Worm (Caenorhabditis elegans) whole organism, L3 larva: ENCODE data around the gene par-2.

Source experiments
- ama-1 ChIP-seq: fragments of 150-350 bp; optimal IDR thresholded peaks from 2 replicates; lab custom pipeline; 2018
- ceh-16 ChIP-seq: sonication (generic microtip); optimal IDR thresholded peaks from 2 replicates; lab custom pipeline; 2017; ENCODE audit warnings: missing biosample characterization, missing genetic modification characterization
- ceh-28 ChIP-seq: fragments of 150-350 bp; optimal IDR thresholded peaks from 2 replicates; lab custom pipeline; 2014; ENCODE audit warnings: missing biosample characterization, missing genetic modification reagents, missing genetic modification characterization
- ceh-82 ChIP-seq: fragments of 150-350 bp; optimal IDR thresholded peaks from 2 replicates; lab custom pipeline; 2014; ENCODE audit warnings: missing biosample characterization, missing genetic modification characterization
- ceh-9 ChIP-seq: sonication (generic microtip); optimal IDR thresholded peaks from 2 replicates; lab custom pipeline; 2018; ENCODE audit warnings: missing biosample characterization, missing genetic modification characterization
- elt-2 ChIP-seq: sonication (generic microtip); optimal IDR thresholded peaks from 2 replicates; lab custom pipeline; 2016; ENCODE audit warnings: missing genetic modification reagents, mild to moderate bottlenecking, missing genetic modification characterization, missing compliant biosample characterization
- elt-3 ChIP-seq, 3 experiments: fragments of 150-350 bp in 1 of 3; sonication (generic microtip) in 2 of 3; optimal IDR thresholded peaks; 2 replicates in 2 of 3; 4 replicates in 1 of 3; lab custom pipeline; 2014 to 2017; ENCODE audit warnings: missing biosample characterization in 3 of 3, missing genetic modification characterization in 3 of 3
- fos-1 ChIP-seq: fragments of 150-350 bp; optimal IDR thresholded peaks from 2 replicates; lab custom pipeline; 2014; ENCODE audit warnings: missing biosample characterization, missing genetic modification characterization
- hmg-11 ChIP-seq: sonication (generic microtip); optimal IDR thresholded peaks from 2 replicates; lab custom pipeline; 2016; ENCODE audit warnings: missing genetic modification characterization, missing compliant biosample characterization
- lin-15B ChIP-seq: fragments of 150-350 bp; optimal IDR thresholded peaks from 2 replicates; lab custom pipeline; 2014; ENCODE audit warnings: missing biosample characterization, missing genetic modification characterization
- lin-39 ChIP-seq: fragments of 150-350 bp; optimal IDR thresholded peaks from 2 replicates; lab custom pipeline; 2018; ENCODE audit warnings: missing biosample characterization, missing genetic modification reagents, missing genetic modification characterization
- lsy-12 ChIP-seq: sonication (generic microtip); optimal IDR thresholded peaks from 2 replicates; lab custom pipeline; 2016; ENCODE audit warnings: mild to moderate bottlenecking, missing genetic modification characterization, missing compliant biosample characterization
- mdl-1 ChIP-seq: fragments of 150-350 bp; optimal IDR thresholded peaks from 2 replicates; lab custom pipeline; 2014; ENCODE audit warnings: missing biosample characterization, missing genetic modification characterization
- nfya-1 ChIP-seq: sonication (generic microtip); optimal IDR thresholded peaks from 2 replicates; lab custom pipeline; 2017; ENCODE audit warnings: missing genetic modification characterization, mild to moderate bottlenecking, missing compliant biosample characterization, antibody characterized with exemption, moderate library complexity; ENCODE audit not compliant: insufficient read depth
- nhr-12 ChIP-seq: fragments of 150-350 bp; optimal IDR thresholded peaks from 2 replicates; lab custom pipeline; 2014; ENCODE audit warnings: missing biosample characterization, missing genetic modification characterization
- nhr-23 ChIP-seq: fragments of 150-350 bp; optimal IDR thresholded peaks from 2 replicates; lab custom pipeline; 2014; ENCODE audit warnings: missing biosample characterization, missing genetic modification reagents, missing genetic modification characterization
- nhr-237 ChIP-seq: fragments of 150-350 bp; optimal IDR thresholded peaks from 2 replicates; lab custom pipeline; 2014; ENCODE audit warnings: missing biosample characterization, missing genetic modification characterization
- nhr-25 ChIP-seq: sonication (generic microtip); optimal IDR thresholded peaks from 2 replicates; lab custom pipeline; 2017; ENCODE audit warnings: missing biosample characterization, missing genetic modification characterization
- nhr-28 ChIP-seq: fragments of 150-350 bp; optimal IDR thresholded peaks from 2 replicates; lab custom pipeline; 2014; ENCODE audit warnings: missing biosample characterization, missing genetic modification characterization
- nhr-43 ChIP-seq: sonication (generic microtip); optimal IDR thresholded peaks from 2 replicates; lab custom pipeline; 2016; ENCODE audit warnings: mild to moderate bottlenecking, missing genetic modification characterization, missing compliant biosample characterization; ENCODE audit not compliant: poor library complexity, severe bottlenecking
- nhr-77 ChIP-seq: fragments of 150-350 bp; optimal IDR thresholded peaks from 2 replicates; lab custom pipeline; 2014; ENCODE audit warnings: missing biosample characterization, missing genetic modification characterization
- pha-4 ChIP-seq: fragments of 150-350 bp; optimal IDR thresholded peaks from 2 replicates; lab custom pipeline; 2014; ENCODE audit warnings: missing biosample characterization, missing genetic modification reagents, missing genetic modification characterization
- sea-2 ChIP-seq: fragments of 150-350 bp; sonication (generic microtip); optimal IDR thresholded peaks from 4 replicates; lab custom pipeline; 2014; ENCODE audit warnings: missing biosample characterization, missing genetic modification reagents, missing genetic modification characterization
- skn-1 ChIP-seq: fragments of 150-350 bp; optimal IDR thresholded peaks from 2 replicates; lab custom pipeline; 2014; ENCODE audit warnings: missing biosample characterization, missing genetic modification characterization
- snpc-4 ChIP-seq: fragments of 150-350 bp; optimal IDR thresholded peaks from 2 replicates; lab custom pipeline; 2014; ENCODE audit warnings: missing biosample characterization, missing genetic modification characterization
- tbx-2 ChIP-seq: sonication (generic microtip); optimal IDR thresholded peaks from 2 replicates; lab custom pipeline; 2016; ENCODE audit warnings: mild to moderate bottlenecking, missing genetic modification characterization, missing compliant biosample characterization
- unc-62 ChIP-seq: fragments of 150-350 bp; sonication (generic microtip); optimal IDR thresholded peaks from 4 replicates; lab custom pipeline; 2014; ENCODE audit warnings: missing biosample characterization, missing genetic modification reagents, missing genetic modification characterization
- zag-1 ChIP-seq: fragments of 150-350 bp; optimal IDR thresholded peaks from 2 replicates; lab custom pipeline; 2014; ENCODE audit warnings: missing biosample characterization, missing genetic modification characterization
- ztf-11 ChIP-seq: fragments of 150-350 bp; optimal IDR thresholded peaks from 2 replicates; lab custom pipeline; 2014; ENCODE audit warnings: missing biosample characterization, missing genetic modification characterization
- ztf-4 ChIP-seq: fragments of 150-350 bp; optimal IDR thresholded peaks from 2 replicates; lab custom pipeline; 2014; ENCODE audit warnings: missing biosample characterization, missing genetic modification characterization

Gene par-2

ce11 chrIII:1081101-1081500 is at the start of gene par-2:
par-2 (plus strand) TSS chrIII:1081401.
- no peak for TF ChIP-seq ceh-9 (tag; lab: Kevin White, UChicago)
- TF ChIP-seq nhr-23 (tag; lab: Kevin White, UChicago), result no peak

DNA sequence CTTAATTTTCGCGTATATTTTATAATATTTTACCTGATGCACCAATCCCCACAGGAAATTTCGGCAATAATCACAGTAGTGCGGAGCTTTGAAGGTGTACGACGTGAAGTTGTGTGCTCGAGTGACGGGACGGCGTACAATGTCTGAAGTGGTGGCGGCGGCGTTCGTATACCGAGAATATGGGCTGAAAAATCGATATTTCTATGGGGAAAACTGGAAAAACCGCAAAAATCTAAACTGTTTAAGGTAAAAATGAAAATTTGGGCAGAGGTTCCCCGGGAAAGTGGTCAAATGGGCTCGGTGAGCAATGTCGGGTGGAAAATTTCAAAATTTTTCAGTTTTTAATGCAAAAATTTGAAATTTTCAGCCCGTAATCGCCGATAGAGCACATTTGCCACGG is 46.3 kb upstream of the par-2 start:
- TF ChIP-seq ceh-28, result no peak

- no peak for TF ChIP-seq nhr-77 (tag; lab: Kevin White, UChicago)
- no peak for TF ChIP-seq nhr-25 (tag; lab: Kevin White, UChicago)
- peak; percentile 8 for TF ChIP-seq ceh-28
- no peak for TF ChIP-seq snpc-4 (tag; lab: Kevin White, UChicago)
- TF ChIP-seq nhr-23 (tag; lab: Kevin White, UChicago), result peak; percentile 27
- no peak for TF ChIP-seq elt-2 (tag; lab: Kevin White, UChicago)
- no peak for TF ChIP-seq zag-1 (tag; lab: Kevin White, UChicago)
- no peak for TF ChIP-seq skn-1
- peak; percentile 48 for TF ChIP-seq nfya-1 (tag; lab: Kevin White, UChicago)
- peak; percentile 59 for TF ChIP-seq pha-4 (tag; lab: Kevin White, UChicago)
- no peak for TF ChIP-seq lin-39
- TF ChIP-seq hmg-11, result peak; percentile 68
- no peak for TF ChIP-seq nhr-12 (tag; lab: Kevin White, UChicago)
- TF ChIP-seq lin-15B (tag; lab: Kevin White, UChicago), result peak; percentile 61
Measured at ce11 chrIII:1037173-1037572, 44.0 kb upstream of the par-2 start, which contains the start of the genes chin-1 and BE0003N10.1. chin-1 (minus strand) TSS chrIII:1037212. BE0003N10.1 (plus strand) TSS chrIII:1037492.

DNA sequence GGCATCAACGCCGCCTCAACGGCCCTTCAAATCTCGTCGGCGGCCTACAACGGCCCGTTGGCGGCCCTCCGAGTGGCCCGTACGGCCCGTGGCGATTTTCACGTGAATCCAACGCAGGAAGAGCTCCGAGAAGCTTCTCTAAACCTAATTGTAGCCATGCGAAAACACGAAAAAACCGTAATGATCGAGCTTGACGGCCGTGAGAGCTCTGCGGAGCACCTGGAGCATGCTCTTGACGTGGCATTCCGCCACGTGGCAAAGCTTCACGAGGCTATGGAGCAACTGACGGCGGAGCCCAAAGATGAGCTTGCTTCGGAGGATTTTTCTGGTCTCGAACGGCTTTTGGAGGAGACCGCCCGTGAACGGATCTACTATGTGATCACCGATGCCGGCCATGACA is 41.1 kb upstream of the par-2 start:
- no peak for TF ChIP-seq snpc-4 (tag; lab: Kevin White, UChicago)
- no peak for TF ChIP-seq sea-2 (GFP tag; lab: Kevin White, UChicago)
- TF ChIP-seq nhr-28, result no peak
- no peak for TF ChIP-seq nhr-43 (tag; lab: Kevin White, UChicago)
- TF ChIP-seq ceh-16 (tag; lab: Kevin White, UChicago), result no peak
- TF ChIP-seq mdl-1 (tag; lab: Kevin White, UChicago), result no peak
- no peak for TF ChIP-seq ceh-82
- no peak for TF ChIP-seq skn-1
- TF ChIP-seq ztf-4 (tag; lab: Kevin White, UChicago), result no peak

DNA sequence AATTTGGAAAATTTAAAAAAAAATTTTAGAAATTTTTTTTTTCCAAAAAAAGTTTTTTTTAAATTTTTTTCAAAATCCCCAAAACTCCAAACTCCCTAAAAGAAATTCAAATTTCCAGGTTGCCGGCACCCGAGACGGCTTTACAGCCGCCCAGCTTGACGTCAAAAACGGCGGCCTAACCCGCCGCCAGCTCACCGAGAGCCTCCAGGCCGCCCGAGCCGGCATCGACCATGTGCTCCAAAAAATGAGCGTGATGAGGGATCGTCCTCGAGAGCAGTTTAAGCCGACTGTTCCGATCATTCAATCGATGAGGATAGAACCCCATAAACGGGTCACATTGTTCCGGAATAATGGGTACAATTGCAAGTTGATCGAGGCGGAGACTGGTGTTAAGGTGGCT is 37.4 kb upstream of the par-2 start:
- no peak for TF ChIP-seq unc-62
- no peak for TF ChIP-seq fos-1 (tag; lab: Kevin White, UChicago)
- no peak for TF ChIP-seq ceh-82
- no peak for TF ChIP-seq ceh-9 (tag; lab: Kevin White, UChicago)
- no peak for TF ChIP-seq nhr-237 (tag; lab: Kevin White, UChicago)

DNA sequence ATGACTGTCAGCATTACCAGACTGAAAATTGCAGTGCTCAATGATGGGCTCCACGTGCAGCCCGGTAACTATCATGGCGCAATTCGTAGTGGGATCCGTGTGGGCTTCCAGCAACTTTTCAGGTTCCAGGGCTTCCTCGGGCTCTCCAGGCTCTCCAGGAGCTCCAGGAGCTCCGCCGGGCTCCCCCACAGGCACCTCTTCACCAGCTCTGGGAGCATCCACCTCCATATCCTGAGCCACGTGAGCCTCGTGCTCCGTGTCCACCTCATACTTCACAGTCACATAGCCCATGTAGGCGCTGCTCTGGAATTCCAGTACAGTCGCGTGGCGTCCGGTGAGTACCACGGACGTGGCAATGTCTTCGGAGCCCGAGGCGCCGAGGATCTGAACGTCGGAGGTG is 29.3 kb upstream of the par-2 start:
- TF ChIP-seq skn-1 (no peak), elt-3 (tag; optimal IDR thresholded peaks at IDR 0.05; lab: Kevin White, UChicago) (no peak), lsy-12 (tag; lab: Kevin White, UChicago) (no peak), snpc-4 (tag; lab: Kevin White, UChicago) (no peak)

- no peak for TF ChIP-seq nhr-77 (tag; lab: Kevin White, UChicago)
- TF ChIP-seq tbx-2 (tag; lab: Kevin White, UChicago), result no peak
- no peak for TF ChIP-seq ama-1 (lab: Kevin White, UChicago)
Measured at ce11 chrIII:1052291-1052690, 28.9 kb upstream of the par-2 start.

DNA sequence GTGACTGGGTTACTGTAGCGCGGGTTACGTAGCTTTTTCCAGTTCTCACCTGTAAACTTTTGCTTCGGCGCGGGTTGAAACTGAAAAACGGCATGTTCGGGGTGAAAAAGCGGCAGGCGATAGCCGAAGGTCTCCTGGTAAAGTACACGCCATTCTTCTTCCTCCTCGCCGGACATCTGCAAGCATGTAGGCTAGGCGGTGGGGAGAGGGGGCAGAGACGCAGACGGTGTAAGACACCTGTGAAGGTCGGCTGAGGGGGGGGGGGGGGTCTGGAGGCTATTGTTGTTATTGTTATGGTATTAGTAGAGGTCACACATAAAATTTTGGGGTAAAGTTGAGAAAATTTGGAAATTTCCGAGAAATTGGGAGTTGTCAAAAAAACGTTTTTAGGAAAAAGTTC is 28.1 kb upstream of the par-2 start, which contains the start of gene fbxo-11.2:
TSS of gene fbxo-11.2 (minus strand) at position 176 of the 400 bp plus-strand sequence.
- TF ChIP-seq ztf-11, result no peak
- peak; percentile 6 for TF ChIP-seq nhr-23 (tag; lab: Kevin White, UChicago)
- TF ChIP-seq hmg-11, result peak; percentile 49
- TF ChIP-seq nhr-25 (tag; lab: Kevin White, UChicago), result peak; percentile 67
